Worm (Caenorhabditis elegans): ENCODE measurements around the gene fbf-1.

DNA sequence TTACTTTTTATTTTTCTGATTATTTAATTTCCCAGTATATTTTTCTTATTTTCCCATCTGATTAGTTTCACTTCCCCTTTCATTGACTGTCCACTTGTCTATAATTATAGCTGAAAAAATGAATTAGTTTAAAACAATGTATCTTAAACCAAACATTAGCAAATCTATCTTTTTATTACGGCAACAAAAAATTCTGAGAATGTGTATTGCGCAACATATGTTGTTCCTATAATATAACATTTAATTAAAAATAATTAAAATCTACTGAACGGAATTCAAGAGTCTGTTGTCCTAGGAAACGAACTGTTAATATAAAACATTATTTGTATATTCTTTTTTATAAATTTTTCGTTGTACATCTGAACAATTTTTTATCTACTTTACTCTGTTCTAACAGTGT lies 29.3 kb upstream of the fbf-1 start:
- TF ChIP-seq dao-5 (tag; optimal IDR thresholded peaks at IDR 0.05): no peak
- TF ChIP-seq him-1 (tag; optimal IDR thresholded peaks at IDR 0.05): no peak
- TF ChIP-seq W03F9.2 (tag; optimal IDR thresholded peaks at IDR 0.05): no peak

All from whole organism, L4/young adult.